Worm (Caenorhabditis elegans) whole organism, late embryonic: ENCODE results near the gene rml-1.

Experiments used
- C08G9.2 ChIP-seq: sonication (generic microtip); optimal IDR thresholded peaks from 2 replicates; lab custom pipeline; 2016; ENCODE audit warnings: mild to moderate bottlenecking, missing genetic modification characterization, moderate library complexity, missing compliant biosample characterization
- C38D4.7 ChIP-seq: fragments of 200-800 bp; sonication (Bioruptor generic); optimal IDR thresholded peaks from 2 replicates; lab custom pipeline; 2018; ENCODE audit warnings: mild to moderate bottlenecking, missing genetic modification characterization, moderate library complexity, missing compliant biosample characterization
- F13H6.1 ChIP-seq: sonication (generic microtip); optimal IDR thresholded peaks from 2 replicates; lab custom pipeline; 2016; ENCODE audit warnings: missing genetic modification characterization, missing compliant biosample characterization
- K09A11.1 ChIP-seq: sonication (generic microtip); optimal IDR thresholded peaks from 2 replicates; lab custom pipeline; 2017; ENCODE audit warnings: antibody characterized with exemption, mild to moderate bottlenecking, missing genetic modification characterization, missing compliant biosample characterization; ENCODE audit not compliant: insufficient read depth
- T23F11.4 ChIP-seq: fragments of 200-800 bp; sonication (Bioruptor generic); optimal IDR thresholded peaks from 2 replicates; lab custom pipeline; 2018; ENCODE audit warnings: mild to moderate bottlenecking, missing genetic modification characterization, missing compliant biosample characterization
- ahr-1 ChIP-seq: sonication (generic microtip); optimal IDR thresholded peaks from 2 replicates; lab custom pipeline; 2016; ENCODE audit warnings: missing genetic modification characterization, missing compliant biosample characterization
- ceh-19 ChIP-seq: fragments of 200-800 bp; sonication (Bioruptor generic); optimal IDR thresholded peaks from 2 replicates; lab custom pipeline; 2018; ENCODE audit warnings: mild to moderate bottlenecking, missing genetic modification characterization, missing compliant biosample characterization
- ceh-22 ChIP-seq: sonication (generic microtip); optimal IDR thresholded peaks from 2 replicates; lab custom pipeline; 2017; ENCODE audit warnings: missing biosample characterization, missing genetic modification characterization
- ceh-34 ChIP-seq: sonication (generic microtip); optimal IDR thresholded peaks from 2 replicates; lab custom pipeline; 2016; ENCODE audit warnings: mild to moderate bottlenecking, missing genetic modification characterization, missing compliant biosample characterization
- ceh-45 ChIP-seq: fragments of 200-800 bp; sonication (Bioruptor generic); IDR thresholded peaks from 2 replicates; pipeline ENCODE4 v1.3.6; 2022; ENCODE audit warnings: missing genetic modification reagents, missing genetic modification characterization, missing compliant biosample characterization
- ceh-48 ChIP-seq: sonication (generic microtip); optimal IDR thresholded peaks from 2 replicates; lab custom pipeline; 2016; ENCODE audit warnings: missing genetic modification characterization, inconsistent platforms, missing compliant biosample characterization
- elt-4 ChIP-seq: sonication (generic microtip); optimal IDR thresholded peaks from 2 replicates; lab custom pipeline; 2016; ENCODE audit warnings: missing genetic modification characterization, missing compliant biosample characterization
- eyg-1 ChIP-seq: sonication (generic microtip); optimal IDR thresholded peaks from 2 replicates; lab custom pipeline; 2016; ENCODE audit warnings: missing genotype, missing genetic modification characterization, missing compliant biosample characterization
- fax-1 ChIP-seq: sonication (generic microtip); optimal IDR thresholded peaks from 2 replicates; lab custom pipeline; 2016; ENCODE audit warnings: missing genotype, missing genetic modification characterization, missing compliant biosample characterization
- gmeb-2 ChIP-seq: sonication (generic microtip); optimal IDR thresholded peaks from 2 replicates; lab custom pipeline; 2016; ENCODE audit warnings: missing genetic modification characterization, inconsistent platforms, missing compliant biosample characterization
- hlh-30 ChIP-seq: sonication (generic microtip); optimal IDR thresholded peaks from 2 replicates; lab custom pipeline; 2017; ENCODE audit warnings: antibody characterized with exemption, missing genetic modification characterization, missing compliant biosample characterization; ENCODE audit not compliant: insufficient read depth
- hlh-8 ChIP-seq: sonication (generic microtip); optimal IDR thresholded peaks from 2 replicates; lab custom pipeline; 2016; ENCODE audit warnings: missing genotype, missing genetic modification characterization, missing compliant biosample characterization
- lim-6 ChIP-seq: sonication (generic microtip); optimal IDR thresholded peaks from 2 replicates; lab custom pipeline; 2016; ENCODE audit warnings: missing genetic modification characterization, missing compliant biosample characterization
- lin-11 ChIP-seq: fragments of 200-800 bp; sonication (Bioruptor generic); optimal IDR thresholded peaks from 2 replicates; lab custom pipeline; 2018; ENCODE audit warnings: mild to moderate bottlenecking, missing genetic modification characterization, missing compliant biosample characterization
- madf-2 ChIP-seq: sonication (generic microtip); optimal IDR thresholded peaks from 2 replicates; lab custom pipeline; 2017; ENCODE audit warnings: missing genetic modification characterization, missing compliant biosample characterization
- mec-3 ChIP-seq: sonication (generic microtip); optimal IDR thresholded peaks from 2 replicates; lab custom pipeline; 2016; ENCODE audit warnings: borderline replicate concordance, missing genetic modification characterization, missing compliant biosample characterization
- nhr-11 ChIP-seq: fragments of 150-350 bp; optimal IDR thresholded peaks from 2 replicates; lab custom pipeline; 2014; ENCODE audit warnings: missing biosample characterization, missing genetic modification characterization
- nhr-232 ChIP-seq: sonication (generic microtip); optimal IDR thresholded peaks from 2 replicates; lab custom pipeline; 2016; ENCODE audit warnings: missing genetic modification characterization, missing compliant biosample characterization
- odd-2 ChIP-seq: sonication (generic microtip); optimal IDR thresholded peaks from 2 replicates; lab custom pipeline; 2017; ENCODE audit warnings: antibody characterized with exemption, mild to moderate bottlenecking, missing genetic modification characterization, missing compliant biosample characterization
- pag-3 ChIP-seq: sonication (generic microtip); optimal IDR thresholded peaks from 2 replicates; lab custom pipeline; 2016; ENCODE audit warnings: missing compliant biosample characterization, missing genetic modification characterization, borderline replicate concordance
- pat-9 ChIP-seq: fragments of 200-800 bp; sonication (Bioruptor generic); optimal IDR thresholded peaks from 2 replicates; lab custom pipeline; 2018; ENCODE audit warnings: mild to moderate bottlenecking, missing genetic modification characterization, moderate library complexity, missing compliant biosample characterization
- pax-1 ChIP-seq: fragments of 150-350 bp; optimal IDR thresholded peaks from 2 replicates; lab custom pipeline; 2014; ENCODE audit warnings: missing biosample characterization, missing genetic modification characterization
- pha-2 ChIP-seq: sonication (generic microtip); optimal IDR thresholded peaks from 2 replicates; lab custom pipeline; 2017; ENCODE audit warnings: mild to moderate bottlenecking, missing genetic modification characterization, missing compliant biosample characterization
- pha-4 ChIP-seq: fragments of 150-350 bp; optimal IDR thresholded peaks from 2 replicates; lab custom pipeline; 2018; ENCODE audit warnings: missing biosample characterization, missing genetic modification reagents, missing genetic modification characterization
- ref-2 ChIP-seq: sonication (generic microtip); optimal IDR thresholded peaks from 2 replicates; lab custom pipeline; 2016; ENCODE audit warnings: missing genetic modification characterization, missing compliant biosample characterization
- sox-4 ChIP-seq: sonication (generic microtip); optimal IDR thresholded peaks from 2 replicates; lab custom pipeline; 2017; ENCODE audit warnings: mild to moderate bottlenecking, missing genetic modification characterization, inconsistent platforms, missing compliant biosample characterization
- tbx-2 ChIP-seq: sonication (generic microtip); optimal IDR thresholded peaks from 2 replicates; lab custom pipeline; 2016; ENCODE audit warnings: missing genetic modification characterization, missing compliant biosample characterization
- unc-3 ChIP-seq, 2 experiments: fragments of 200-800 bp in 1 of 2; sonication (Bioruptor generic) in 1 of 2; sonication (generic microtip) in 1 of 2; conservative IDR thresholded peaks in 1 of 2; optimal IDR thresholded peaks in 1 of 2; 2 replicates each; pipeline versions ENCODE4 v1.3.6 to Lab custom; 2016 to 2022; ENCODE audit warnings: missing compliant biosample characterization in 2 of 2, missing genetic modification characterization in 2 of 2, missing genetic modification reagents in 1 of 2
- unc-55 ChIP-seq: sonication (generic microtip); optimal IDR thresholded peaks from 2 replicates; lab custom pipeline; 2017; ENCODE audit warnings: missing biosample characterization, missing genetic modification reagents, missing genetic modification characterization
- unc-86 ChIP-seq: sonication (generic microtip); optimal IDR thresholded peaks from 2 replicates; lab custom pipeline; 2016; ENCODE audit warnings: missing genetic modification characterization, missing compliant biosample characterization
- zip-5 ChIP-seq: sonication (generic microtip); optimal IDR thresholded peaks from 2 replicates; lab custom pipeline; 2016; ENCODE audit warnings: missing genetic modification characterization, missing compliant biosample characterization
- ztf-16 ChIP-seq: sonication (generic microtip); optimal IDR thresholded peaks from 2 replicates; lab custom pipeline; 2017; ENCODE audit warnings: missing genetic modification characterization, missing compliant biosample characterization

rml-1 gene

ce11 chrIII:13768074-13768662 is at the start of gene rml-1:
Gene rml-1 (minus strand): TSS chrIII:13768092.
- no peak for TF ChIP-seq ceh-48 (tag; lab: Kevin White, UChicago)
- no peak for TF ChIP-seq ceh-22 (tag; lab: Kevin White, UChicago)
- no peak for TF ChIP-seq T23F11.4 (GFP tag; lab: Kevin White, UChicago)
- no peak for TF ChIP-seq madf-2 (tag; lab: Kevin White, UChicago)
- TF ChIP-seq ceh-34 (tag; lab: Kevin White, UChicago) = no peak
- no peak for TF ChIP-seq C38D4.7 (GFP tag; lab: Kevin White, UChicago)
- no peak for TF ChIP-seq ref-2 (tag; lab: Kevin White, UChicago)
- no peak for TF ChIP-seq gmeb-2 (tag; lab: Kevin White, UChicago)
- no peak for TF ChIP-seq nhr-11
- TF ChIP-seq pha-4 (tag; lab: Kevin White, UChicago) = no peak
- TF ChIP-seq eyg-1 (tag; lab: Kevin White, UChicago) = no peak
- TF ChIP-seq ahr-1 = no peak
- no peak for TF ChIP-seq ceh-19 (GFP tag; lab: Kevin White, UChicago)
- no peak for TF ChIP-seq hlh-30 (tag; lab: Kevin White, UChicago)
- TF ChIP-seq unc-86 (tag; lab: Kevin White, UChicago) = no peak

DNA sequence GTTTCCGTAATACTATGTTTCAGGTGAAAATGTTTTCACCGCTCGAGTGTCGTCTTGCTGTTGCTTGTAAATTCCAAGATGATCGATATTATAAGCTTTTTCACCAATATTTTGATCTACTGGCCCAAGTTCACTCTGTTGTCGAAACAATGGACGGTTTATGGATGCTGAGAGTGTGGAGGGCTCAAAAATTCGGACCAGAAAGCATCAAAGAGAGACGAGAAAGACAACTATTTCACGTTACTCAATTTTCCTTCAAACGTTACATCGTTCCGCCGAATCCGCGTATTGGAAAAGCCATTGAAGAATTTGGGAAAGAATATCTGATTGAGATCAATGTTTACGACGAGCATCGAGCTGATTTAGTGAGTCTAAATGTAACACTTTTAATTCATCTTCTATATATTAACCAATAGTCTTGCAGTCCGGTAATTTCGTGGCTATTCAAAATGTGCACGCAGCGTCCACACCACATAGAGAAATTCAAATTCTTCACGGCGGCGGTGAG is 12.4 kb upstream of the rml-1 start, which contains the start of gene pot-3:
Gene pot-3 (plus strand): TSS at position 17 of the 508 bp plus-strand sequence.
- peak; percentile 41 for TF ChIP-seq ceh-22 (tag; lab: Kevin White, UChicago)
- peak; percentile 94 for TF ChIP-seq elt-4 (tag; lab: Kevin White, UChicago)
- no peak for TF ChIP-seq F13H6.1 (tag; lab: Kevin White, UChicago)
- TF ChIP-seq fax-1 (tag; lab: Kevin White, UChicago) = no peak
- TF ChIP-seq ref-2 (tag; lab: Kevin White, UChicago) = peak; percentile 63
- TF ChIP-seq T23F11.4 (GFP tag; lab: Kevin White, UChicago) = no peak
- TF ChIP-seq, all 69 proteins: peak for 3

DNA sequence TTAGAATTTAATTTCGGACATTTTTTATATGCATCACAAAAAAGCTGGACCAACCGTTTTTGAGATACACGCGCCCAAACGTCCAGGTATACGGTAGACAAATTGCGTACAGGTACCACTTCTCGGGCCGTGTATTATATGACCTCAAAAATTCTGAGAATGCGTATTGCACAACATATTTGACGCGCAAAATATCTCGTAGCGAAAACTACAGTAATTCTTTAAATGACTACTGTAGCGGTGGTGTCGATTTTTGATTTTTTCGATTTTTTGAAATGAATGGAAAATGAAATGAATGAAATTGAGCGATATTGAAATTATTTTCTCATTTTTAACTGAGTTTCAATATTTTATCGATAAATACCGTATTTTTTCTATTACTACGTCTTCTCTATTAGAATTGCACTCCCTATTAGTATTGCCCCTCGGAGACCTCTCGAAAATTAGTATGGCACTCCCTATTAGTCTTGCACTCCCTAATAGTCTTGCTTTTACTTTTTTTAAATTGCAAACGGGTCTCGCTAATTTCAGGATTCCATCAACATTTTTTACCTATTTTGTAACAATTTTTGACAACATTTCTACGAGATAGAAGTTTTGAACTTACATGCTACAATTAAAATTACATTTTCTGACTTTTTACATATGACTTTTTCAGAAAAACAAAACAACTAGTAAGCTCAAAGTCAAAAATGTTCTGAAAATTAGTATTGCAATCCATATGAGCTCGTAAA is 11.6 kb upstream of the rml-1 start:
- no peak for TF ChIP-seq madf-2 (tag; lab: Kevin White, UChicago)
- TF ChIP-seq K09A11.1 (tag; lab: Kevin White, UChicago) = no peak
- no peak for TF ChIP-seq hlh-8 (tag; lab: Kevin White, UChicago)
- TF ChIP-seq gmeb-2 (tag; lab: Kevin White, UChicago) = no peak
- peak; percentile 31 for TF ChIP-seq pat-9
- TF ChIP-seq C08G9.2 (tag; lab: Kevin White, UChicago) = peak; percentile 7
- TF ChIP-seq unc-3 (GFP tag; conservative IDR thresholded peaks at IDR 0.05; lab: Robert Waterston, UW) = no peak
- no peak for TF ChIP-seq unc-3 (tag; optimal IDR thresholded peaks at IDR 0.05; lab: Kevin White, UChicago)
- peak; percentile 62 for TF ChIP-seq ref-2 (tag; lab: Kevin White, UChicago)
- peak; percentile 50 for TF ChIP-seq C38D4.7 (GFP tag; lab: Kevin White, UChicago)
- TF ChIP-seq, all 69 proteins: peak for 4

- TF ChIP-seq odd-2 = peak; percentile 35
- TF ChIP-seq nhr-11 = peak; percentile 76
- peak; percentile 53 for TF ChIP-seq pax-1 (tag; lab: Kevin White, UChicago)
- TF ChIP-seq gmeb-2 (tag; lab: Kevin White, UChicago) = no peak
- TF ChIP-seq unc-55 (GFP tag; lab: Kevin White, UChicago) = no peak
- no peak for TF ChIP-seq lim-6 (tag; lab: Kevin White, UChicago)
- TF ChIP-seq tbx-2 = no peak
- TF ChIP-seq pag-3 (tag; lab: Kevin White, UChicago) = no peak
Observed at ce11 chrIII:13778816-13779215, 10.9 kb upstream of the rml-1 start.

DNA sequence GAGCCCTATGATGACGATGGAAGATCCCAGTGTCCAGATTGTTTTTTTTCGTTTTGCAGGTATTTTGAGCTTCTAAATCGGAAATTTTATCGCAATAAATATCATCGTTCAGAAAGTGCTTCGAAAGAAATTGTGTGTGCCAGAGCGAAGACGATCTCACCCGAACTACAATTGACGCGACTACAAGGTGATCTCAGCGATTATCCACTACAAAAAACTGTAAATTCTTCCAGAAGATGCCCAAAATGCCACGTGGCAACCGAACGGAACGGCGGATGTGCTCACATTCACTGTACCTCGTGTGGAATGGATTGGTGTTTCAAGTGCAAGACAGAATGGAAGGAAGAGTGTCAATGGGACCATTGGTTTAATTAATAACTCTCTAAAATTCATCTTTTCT is 5.0 kb upstream of the rml-1 start, which contains the start of gene mdt-29:
Gene mdt-29 (plus strand): TSS at position 301 of the 400 bp plus-strand sequence.
- TF ChIP-seq hlh-30 (tag; lab: Kevin White, UChicago) = no peak
- no peak for TF ChIP-seq unc-86 (tag; lab: Kevin White, UChicago)
- no peak for TF ChIP-seq nhr-232
- no peak for TF ChIP-seq ceh-45
- no peak for TF ChIP-seq lin-11
- TF ChIP-seq ztf-16 (tag; lab: Kevin White, UChicago) = no peak
- TF ChIP-seq C38D4.7 (GFP tag; lab: Kevin White, UChicago) = no peak
- TF ChIP-seq unc-55 (GFP tag; lab: Kevin White, UChicago) = no peak
- TF ChIP-seq pha-2 (tag; lab: Kevin White, UChicago) = no peak
- no peak for TF ChIP-seq sox-4 (tag; lab: Kevin White, UChicago)
- TF ChIP-seq zip-5 = no peak
- no peak for TF ChIP-seq T23F11.4 (GFP tag; lab: Kevin White, UChicago)
- TF ChIP-seq mec-3 (tag; lab: Kevin White, UChicago) = no peak
- TF ChIP-seq ahr-1 = no peak
- TF ChIP-seq elt-4 (tag; lab: Kevin White, UChicago) = no peak
- TF ChIP-seq lim-6 (tag; lab: Kevin White, UChicago) = no peak
